Worm (Caenorhabditis elegans): ENCODE measurements around the gene sru-8.

DNA sequence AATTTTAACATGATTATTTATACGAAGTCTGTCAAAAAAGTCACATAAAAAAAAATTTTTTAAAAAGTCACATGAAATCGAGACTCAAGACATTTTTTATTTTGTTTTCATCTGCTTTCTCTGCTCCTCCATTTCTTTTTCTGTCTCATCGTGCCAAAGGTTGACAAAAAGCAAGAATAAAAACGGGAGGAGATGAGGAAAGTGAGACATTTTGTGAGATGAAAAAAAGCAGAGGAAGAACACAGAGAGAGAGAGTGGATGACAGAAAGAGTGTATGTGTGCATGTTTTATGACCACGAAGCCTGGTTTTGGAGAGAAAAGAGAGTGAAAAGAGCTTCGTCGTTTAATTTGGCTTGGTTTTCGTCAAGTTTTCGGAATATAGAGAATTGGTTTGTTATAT is 10.1 kb downstream of the sru-8 start:
- no peak for TF ChIP-seq ceh-58 (GFP tag; IDR thresholded peaks at IDR 0.05)
- no peak for TF ChIP-seq ZK185.1 (tag; optimal IDR thresholded peaks at IDR 0.05; ENCODE audit: poor library complexity, severe bottlenecking)
- no peak for TF ChIP-seq F49E8.2 (tag; optimal IDR thresholded peaks at IDR 0.05; ENCODE audit: insufficient read depth)

Data from whole organism, young adult.